Worm (Caenorhabditis elegans) whole organism, L1 larva: ENCODE results near the gene mig-10.

ENCODE experiments used
- jun-1 ChIP-seq: fragments of 150-350 bp; optimal IDR thresholded peaks from 2 replicates; lab custom pipeline; 2014; ENCODE audit warnings: missing biosample characterization, missing genetic modification reagents, missing genetic modification characterization
- nhr-20 ChIP-seq: sonication (generic microtip); optimal IDR thresholded peaks from 2 replicates; lab custom pipeline; 2016; ENCODE audit warnings: mild to moderate bottlenecking, missing genetic modification characterization, missing compliant biosample characterization
- pag-3 ChIP-seq: sonication (generic microtip); optimal IDR thresholded peaks from 2 replicates; lab custom pipeline; 2017; ENCODE audit warnings: missing genetic modification characterization, mild to moderate bottlenecking, missing compliant biosample characterization, antibody characterized with exemption, borderline replicate concordance; ENCODE audit not compliant: insufficient read depth
- xbp-1 ChIP-seq: sonication (generic microtip); optimal IDR thresholded peaks from 2 replicates; lab custom pipeline; 2016; ENCODE audit warnings: missing genetic modification characterization, missing compliant biosample characterization

DNA sequence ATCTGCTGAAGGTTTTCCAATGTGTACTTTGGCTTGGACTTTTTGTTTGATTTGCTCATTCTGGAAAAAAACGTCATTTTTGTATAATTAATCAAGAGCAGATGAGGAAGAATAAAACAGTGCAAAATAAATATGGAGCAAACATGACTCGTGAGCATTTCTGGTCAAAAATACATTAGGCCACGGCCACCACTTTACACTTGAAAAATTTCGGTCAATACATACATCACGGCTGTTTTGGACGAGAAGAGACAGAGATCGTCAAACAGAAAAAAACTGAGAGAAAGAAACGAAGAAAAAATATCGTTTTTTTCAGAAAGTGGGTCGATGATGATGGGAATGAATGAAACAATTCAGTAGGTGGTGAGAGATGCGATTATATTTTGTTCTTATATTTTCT lies 10.6 kb upstream of the mig-10 start, which contains the start of the genes F09G8.7 and crn-7:
- TF ChIP-seq pag-3 (tag; lab: Kevin White, UChicago): no peak
- TF ChIP-seq xbp-1: no peak
- no peak for TF ChIP-seq nhr-20 (tag; lab: Kevin White, UChicago)
- TF ChIP-seq jun-1: no peak
